Worm (Caenorhabditis elegans): Measurements from ENCODE around the gene fbxa-112.

Gene fbxa-112

DNA sequence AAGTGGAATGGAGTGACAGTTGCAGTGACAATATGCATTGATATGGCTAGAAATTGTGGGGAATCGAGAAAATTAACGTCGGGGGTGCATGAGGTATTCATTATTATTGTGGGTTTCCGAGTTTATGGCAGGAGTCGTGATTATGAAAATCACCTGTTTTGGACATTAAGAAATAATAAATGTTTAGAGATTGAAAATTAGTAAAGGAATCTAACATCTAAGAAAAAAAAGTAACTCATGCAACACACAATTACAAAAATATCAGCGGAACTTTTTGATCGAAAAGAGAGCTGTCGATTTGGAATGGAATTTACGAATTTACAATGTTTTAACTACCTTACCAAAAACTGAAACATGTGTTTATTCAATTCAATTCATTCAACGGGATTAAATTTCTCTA, 6.9 kb upstream of the fbxa-112 start, which contains the start of gene srh-206:
TSS of gene srh-206 (minus strand) at position 101 of the 400 bp plus-strand sequence.
- TF ChIP-seq vab-7 (GFP tag; IDR thresholded peaks at IDR 0.05) (no peak), php-3 (GFP tag; IDR thresholded peaks at IDR 0.05) (no peak), ceh-28 (tag; optimal IDR thresholded peaks at IDR 0.05) (no peak), zfp-2 (tag; optimal IDR thresholded peaks at IDR 0.05) (no peak), pqm-1 (tag; optimal IDR thresholded peaks at IDR 0.05) (no peak), nhr-41 (GFP tag; IDR thresholded peaks at IDR 0.05) (no peak), spr-1 (tag; optimal IDR thresholded peaks at IDR 0.05) (no peak), hlh-30 (tag; optimal IDR thresholded peaks at IDR 0.05; ENCODE audit: insufficient read depth) (no peak), Y105C5A.15 (GFP tag; IDR thresholded peaks at IDR 0.05) (no peak), tra-1 (GFP tag; IDR thresholded peaks at IDR 0.05) (no peak), mdt-29 (GFP tag; IDR thresholded peaks at IDR 0.05) (no peak), dmd-8 (GFP tag; IDR thresholded peaks at IDR 0.05) (no peak), ceh-62 (tag; optimal IDR thresholded peaks at IDR 0.05) (no peak), lin-15B (tag; optimal IDR thresholded peaks at IDR 0.05) (no peak), daf-8 (GFP tag; IDR thresholded peaks at IDR 0.05) (no peak)

DNA sequence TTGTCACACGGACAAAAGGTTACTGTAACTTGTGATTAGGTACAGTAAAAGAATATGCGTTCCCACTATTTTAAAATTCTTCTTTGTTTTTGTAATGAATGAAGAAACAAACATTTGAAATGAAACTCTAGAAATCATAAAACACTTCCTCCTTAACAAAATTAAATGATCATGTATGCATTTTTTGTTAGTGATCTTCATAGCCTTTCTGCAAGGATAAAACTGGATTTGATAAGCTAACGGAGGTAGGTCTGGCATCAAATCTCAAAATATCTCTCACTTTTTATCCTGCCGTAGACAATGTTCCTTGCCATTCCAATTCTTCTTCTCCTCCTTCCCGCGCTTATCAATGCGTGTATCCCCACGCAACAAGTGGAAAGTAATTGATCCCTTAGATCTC, 3.6 kb upstream of the fbxa-112 start, which contains the start of gene clec-238:
TSS of gene clec-238 (plus strand) at position 301 of the 400 bp plus-strand sequence.
- no peak for TF ChIP-seq F10B5.3 (tag; optimal IDR thresholded peaks at IDR 0.05)
- TF ChIP-seq dpl-1 (GFP tag; optimal IDR thresholded peaks at IDR 0.05), result no peak
- no peak for TF ChIP-seq unc-62 (GFP tag; optimal IDR thresholded peaks at IDR 0.05 in 1 of 2)
- no peak for TF ChIP-seq unc-62 (tag; optimal IDR thresholded peaks at IDR 0.05)
- TF ChIP-seq nhr-11 (tag; optimal IDR thresholded peaks at IDR 0.05), result no peak
- TF ChIP-seq duxl-1 (tag; optimal IDR thresholded peaks at IDR 0.05; ENCODE audit: poor library complexity), result no peak
- TF ChIP-seq zfp-2 (tag; optimal IDR thresholded peaks at IDR 0.05), result no peak
- no peak for TF ChIP-seq ceh-28 (tag; optimal IDR thresholded peaks at IDR 0.05)
- no peak for TF ChIP-seq Y75B8A.6 (GFP tag; IDR thresholded peaks at IDR 0.05)
- no peak for TF ChIP-seq daf-8 (GFP tag; IDR thresholded peaks at IDR 0.05)
- TF ChIP-seq nhr-76 (tag; optimal IDR thresholded peaks at IDR 0.05), result no peak
- TF ChIP-seq daf-12 (tag; optimal IDR thresholded peaks at IDR 0.05), result no peak
- TF ChIP-seq snpc-4 (tag; optimal IDR thresholded peaks at IDR 0.05), result no peak
- no peak for TF ChIP-seq snpc-1.2 (GFP tag; IDR thresholded peaks at IDR 0.05)
- TF ChIP-seq unc-39 (tag; optimal IDR thresholded peaks at IDR 0.05), result no peak
- no peak for TF ChIP-seq nhr-6 (tag; optimal IDR thresholded peaks at IDR 0.05)
- TF ChIP-seq gei-8 (GFP tag; optimal IDR thresholded peaks at IDR 0.05), result no peak
- TF ChIP-seq ZK337.2 (GFP tag; IDR thresholded peaks at IDR 0.05), result no peak

DNA sequence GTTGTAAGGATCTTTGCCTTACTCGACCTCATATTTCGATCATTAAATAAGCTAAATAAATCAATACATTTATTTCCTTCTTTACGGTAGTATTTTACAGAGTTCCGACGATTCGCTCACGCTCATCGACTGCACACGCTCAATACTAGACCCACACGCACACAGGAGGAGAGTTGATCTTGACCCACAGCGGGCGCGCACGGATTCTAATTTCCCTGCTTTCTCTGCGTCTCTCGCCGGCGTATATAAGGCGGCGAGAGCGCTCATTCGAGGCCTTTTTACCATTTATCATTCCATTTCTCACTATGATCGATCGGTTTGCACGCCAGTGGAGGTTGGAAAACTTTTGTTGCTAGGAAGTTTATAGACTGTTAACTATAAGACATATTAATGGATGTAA, 2.1 kb upstream of the fbxa-112 start:
- TF ChIP-seq Y48G9A.11 (GFP tag; IDR thresholded peaks at IDR 0.05), result no peak
- TF ChIP-seq daf-12 (tag; optimal IDR thresholded peaks at IDR 0.05), result no peak
- TF ChIP-seq F26F4.8 (GFP tag; conservative IDR thresholded peaks at IDR 0.05), result no peak
- TF ChIP-seq madf-5 (GFP tag; IDR thresholded peaks at IDR 0.05), result no peak
- no peak for TF ChIP-seq pha-4 (GFP tag; IDR thresholded peaks at IDR 0.05)
- TF ChIP-seq pha-4 (tag; optimal IDR thresholded peaks at IDR 0.05), result no peak
- TF ChIP-seq dpl-1 (GFP tag; optimal IDR thresholded peaks at IDR 0.05), result no peak
- no peak for TF ChIP-seq ceh-44 (GFP tag; IDR thresholded peaks at IDR 0.05)
- TF ChIP-seq ztf-11 (tag; optimal IDR thresholded peaks at IDR 0.05), result no peak
- no peak for TF ChIP-seq R02D3.7 (tag; optimal IDR thresholded peaks at IDR 0.05)
- no peak for TF ChIP-seq ceh-28 (tag; optimal IDR thresholded peaks at IDR 0.05)
- TF ChIP-seq php-3 (GFP tag; IDR thresholded peaks at IDR 0.05), result no peak
- no peak for TF ChIP-seq mxl-3 (GFP tag; optimal IDR thresholded peaks at IDR 0.05)
- TF ChIP-seq nhr-10 (tag; optimal IDR thresholded peaks at IDR 0.05), result no peak
